Worm (Caenorhabditis elegans): ENCODE data around the gene odr-2.

odr-2 gene

DNA sequence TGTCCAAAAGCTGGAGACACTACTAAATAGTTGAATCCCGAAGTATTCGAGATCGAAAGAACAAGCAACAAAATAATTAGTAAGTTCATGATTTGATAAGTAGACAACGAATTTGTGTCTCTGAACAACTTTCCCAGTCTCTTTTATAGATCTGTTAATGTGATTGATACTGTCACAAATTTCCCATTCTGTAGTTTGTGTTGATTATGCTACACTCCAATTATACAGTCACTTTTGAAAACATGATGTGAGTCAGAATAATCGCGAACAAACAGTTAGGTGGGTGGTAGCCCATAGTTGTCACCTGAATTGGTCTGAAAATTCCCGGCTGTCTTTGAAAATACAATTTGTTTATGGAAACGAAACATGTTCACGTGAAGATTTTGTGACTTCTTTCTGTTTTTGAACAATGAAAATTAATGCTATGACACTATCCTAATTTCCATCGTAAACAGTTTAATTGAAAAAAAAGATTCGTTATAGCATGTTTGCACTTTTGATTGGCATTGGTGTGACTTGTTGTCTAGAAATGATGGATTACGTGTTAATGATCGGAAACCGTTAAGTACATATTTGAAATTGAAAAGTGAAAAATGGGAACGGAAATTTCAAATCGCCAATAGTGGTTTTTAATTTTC is 60.2 kb downstream of the odr-2 start, which contains the start of gene ugt-41:
Gene ugt-41, minus strand, starts transcription at position 119 of the 638 bp plus-strand sequence.
- TF ChIP-seq scrt-1 (GFP tag; IDR thresholded peaks at IDR 0.05) (no peak), aly-1 (tag; optimal IDR thresholded peaks at IDR 0.05) (no peak), tbx-11 (GFP tag; IDR thresholded peaks at IDR 0.05) (no peak), sea-1 (GFP tag; conservative IDR thresholded peaks at IDR 0.05) (no peak), ets-7 (tag; optimal IDR thresholded peaks at IDR 0.05) (no peak)

Measured in whole organism, early embryonic.